Fruit fly (Drosophila melanogaster): ENCODE data around the gene 5PtaseI.

Gene 5PtaseI

dm6 chr3R:25027281-25028219 lies 17.4 kb downstream of the 5PtaseI start:
- TF ChIP-seq tup (GFP tag; optimal IDR thresholded peaks at IDR 0.05): no peak
- TF ChIP-seq MTF-1 (GFP tag; optimal IDR thresholded peaks at IDR 0.05; ENCODE audit: borderline replicate concordance): peak; percentile 50
- TF ChIP-seq CG30403 (GFP tag; optimal IDR thresholded peaks at IDR 0.05): peak; percentile 51
- peak; percentile 10 for TF ChIP-seq pfk (GFP tag; optimal IDR thresholded peaks at IDR 0.05)
- TF ChIP-seq CG6854 (GFP tag; optimal IDR thresholded peaks at IDR 0.05): peak; percentile 4
- TF ChIP-seq ac (GFP tag; optimal IDR thresholded peaks at IDR 0.05): no peak
- peak; percentile 14 for TF ChIP-seq CG15514 (GFP tag; optimal IDR thresholded peaks at IDR 0.05)
- no peak for TF ChIP-seq zen2 (GFP tag; IDR thresholded peaks at IDR 0.05; ENCODE audit: partially characterized antibody)
- no peak for TF ChIP-seq Oaz (GFP tag; IDR thresholded peaks at IDR 0.05)
- peak; percentile 59 for TF ChIP-seq cwo (GFP tag; optimal IDR thresholded peaks at IDR 0.05)
- no peak for TF ChIP-seq CG7963 (GFP tag; IDR thresholded peaks at IDR 0.05; ENCODE audit: partially characterized antibody)
- peak; percentile 52 for TF ChIP-seq D19B (GFP tag; optimal IDR thresholded peaks at IDR 0.05)
- TF ChIP-seq her (GFP tag; optimal IDR thresholded peaks at IDR 0.05): no peak
- peak; percentile 23 for TF ChIP-seq phol (tag; optimal IDR thresholded peaks at IDR 0.05)
- TF ChIP-seq tll (GFP tag; optimal IDR thresholded peaks at IDR 0.05): no peak
- TF ChIP-seq Fer1 (GFP tag; optimal IDR thresholded peaks at IDR 0.05): peak; percentile 41
- TF ChIP-seq CG6175 (GFP tag; IDR thresholded peaks at IDR 0.05): no peak
- no peak for TF ChIP-seq br (optimal IDR thresholded peaks at IDR 0.05)
- TF ChIP-seq unpg (GFP tag; optimal IDR thresholded peaks at IDR 0.05): no peak
- no peak for TF ChIP-seq pzg (GFP tag; optimal IDR thresholded peaks at IDR 0.05)
- TF ChIP-seq Gsc (GFP tag; IDR thresholded peaks at IDR 0.05): no peak
- TF ChIP-seq bcd (GFP tag; optimal IDR thresholded peaks at IDR 0.05): no peak
- no peak for TF ChIP-seq Hmx (GFP tag; optimal IDR thresholded peaks at IDR 0.05)
- TF ChIP-seq CG10959 (GFP tag; IDR thresholded peaks at IDR 0.05): no peak
- no peak for TF ChIP-seq Bteb2 (GFP tag; optimal IDR thresholded peaks at IDR 0.05)
- peak; percentile 84 for TF ChIP-seq mirr (GFP tag; optimal IDR thresholded peaks at IDR 0.05)
- peak; percentile 26; the same call in 1 of the 2 replicates for TF ChIP-seq slbo (GFP tag; IDR thresholded peaks at IDR 0.05)
- TF ChIP-seq fd3F (GFP tag; optimal IDR thresholded peaks at IDR 0.05): peak; percentile 24
- peak; percentile 26 for TF ChIP-seq Nf-YB (GFP tag; optimal IDR thresholded peaks at IDR 0.05)
- TF ChIP-seq CG16813 (GFP tag; IDR thresholded peaks at IDR 0.05; ENCODE audit: partially characterized antibody): no peak
- peak; percentile 13 for TF ChIP-seq Chrac-16 (GFP tag; optimal IDR thresholded peaks at IDR 0.05)
- TF ChIP-seq tna (GFP tag; IDR thresholded peaks at IDR 0.05; ENCODE audit: partially characterized antibody): no peak
- TF ChIP-seq sug (tag; optimal IDR thresholded peaks at IDR 0.05): peak; percentile 70
- TF ChIP-seq CG14014 (GFP tag; IDR thresholded peaks at IDR 0.05): no peak; the same call in 1 of the 2 replicates
- no peak for TF ChIP-seq CG17361 (GFP tag; IDR thresholded peaks at IDR 0.05)
- TF ChIP-seq knrl (GFP tag; IDR thresholded peaks at IDR 0.05; ENCODE audit: partially characterized antibody): no peak
- no peak for TF ChIP-seq Nf-YA (GFP tag; IDR thresholded peaks at IDR 0.05)
- TF ChIP-seq CG7786 (GFP tag; optimal IDR thresholded peaks at IDR 0.05): peak; percentile 36
- TF ChIP-seq CG4404 (GFP tag; IDR thresholded peaks at IDR 0.05): no peak
- peak; percentile 11 for TF ChIP-seq nerfin-1 (tag; optimal IDR thresholded peaks at IDR 0.05)
- peak; percentile 50 for TF ChIP-seq Dip3 (GFP tag; optimal IDR thresholded peaks at IDR 0.05)
- no peak for TF ChIP-seq wdn (GFP tag; IDR thresholded peaks at IDR 0.05)
- TF ChIP-seq CG34224 (GFP tag; IDR thresholded peaks at IDR 0.05; ENCODE audit: partially characterized antibody): no peak
- no peak for TF ChIP-seq CG17802 (tag; optimal IDR thresholded peaks at IDR 0.05)
- no peak for TF ChIP-seq TFAM (GFP tag; optimal IDR thresholded peaks at IDR 0.05)
- no peak for TF ChIP-seq Taf1 (GFP tag; IDR thresholded peaks at IDR 0.05)
- TF ChIP-seq onecut (GFP tag; IDR thresholded peaks at IDR 0.05): 0 out of 2 replicates have a peak, but pooled peaks have one; percentile 6
- peak; percentile 22 for TF ChIP-seq CG1792 (GFP tag; optimal IDR thresholded peaks at IDR 0.05)
